Fruit fly (Drosophila melanogaster) whole organism, embryonic: ENCODE measurements around the gene CG13360.

ENCODE experiments used
- Blimp-1 ChIP-seq: fragments of 200-800 bp; sonication (Bioruptor generic); optimal IDR thresholded peaks from 3 replicates; lab custom pipeline; 2018; ENCODE audit warnings: missing biosample characterization, missing genetic modification characterization, mild to moderate bottlenecking, moderate library complexity, missing genetic modification reagents
- CG12104 ChIP-seq: fragments of 200-800 bp; sonication (Bioruptor generic); optimal IDR thresholded peaks from 3 replicates; lab custom pipeline; 2016; ENCODE audit warnings: missing biosample characterization, missing genetic modification characterization
- CG13424 ChIP-seq: fragments of 200-800 bp; sonication (Bioruptor generic); optimal IDR thresholded peaks from 2 replicates; lab custom pipeline; 2019; ENCODE audit warnings: missing biosample characterization, mild to moderate bottlenecking, missing genetic modification characterization, moderate library complexity
- CG13624 ChIP-seq: fragments of 200-800 bp; sonication (Bioruptor generic); optimal IDR thresholded peaks from 2 replicates; lab custom pipeline; 2016; ENCODE audit warnings: missing biosample characterization, missing genetic modification characterization
- CG13775 ChIP-seq: fragments of 200-800 bp; sonication (Bioruptor generic); optimal IDR thresholded peaks from 3 replicates; lab custom pipeline; 2017; ENCODE audit warnings: missing biosample characterization, mild to moderate bottlenecking, missing genetic modification characterization
- CG14014 ChIP-seq: fragments of 200-800 bp; sonication (Bioruptor generic); IDR thresholded peaks from 2 replicates; pipeline ENCODE4 v1.3.6; 2022; ENCODE audit warnings: missing biosample characterization, missing genetic modification characterization
- CG15269 ChIP-seq: fragments of 200-800 bp; sonication (Bioruptor generic); optimal IDR thresholded peaks from 2 replicates; lab custom pipeline; 2018; ENCODE audit warnings: missing biosample characterization, mild to moderate bottlenecking, missing genetic modification characterization, moderate library complexity
- CG15601 ChIP-seq: fragments of 200-800 bp; sonication (Bioruptor generic); optimal IDR thresholded peaks from 3 replicates; lab custom pipeline; 2019; ENCODE audit warnings: missing biosample characterization, mild to moderate bottlenecking, missing genetic modification characterization, moderate library complexity
- CG16863 ChIP-seq: fragments of 200-800 bp; sonication (Bioruptor generic); optimal IDR thresholded peaks from 3 replicates; lab custom pipeline; 2016; ENCODE audit warnings: missing biosample characterization, missing genetic modification characterization
- CG17328 ChIP-seq: fragments of 200-800 bp; sonication (Bioruptor generic); IDR thresholded peaks from 2 replicates; pipeline ENCODE4 v1.3.6; 2022; ENCODE audit warnings: missing biosample characterization, missing genetic modification characterization
- CG17359 ChIP-seq: fragments of 200-800 bp; sonication (Bioruptor generic); optimal IDR thresholded peaks from 3 replicates; lab custom pipeline; 2018; ENCODE audit warnings: missing biosample characterization, mild to moderate bottlenecking, missing genetic modification characterization, moderate library complexity
- CG1832 ChIP-seq: fragments of 200-800 bp; sonication (Bioruptor generic); optimal IDR thresholded peaks from 2 replicates; lab custom pipeline; 2017; ENCODE audit warnings: missing biosample characterization, mild to moderate bottlenecking, missing genetic modification characterization, inconsistent platforms
- CG2875 ChIP-seq: fragments of 200-800 bp; sonication (Bioruptor generic); optimal IDR thresholded peaks from 2 replicates; lab custom pipeline; 2017; ENCODE audit warnings: missing biosample characterization, mild to moderate bottlenecking, missing genetic modification characterization, missing genetic modification reagents
- CG3065 ChIP-seq: fragments of 200-800 bp; sonication (Bioruptor generic); optimal IDR thresholded peaks from 2 replicates; lab custom pipeline; 2016; ENCODE audit warnings: missing biosample characterization, missing genetic modification characterization
- CG33213 ChIP-seq: fragments of 200-800 bp; sonication (Bioruptor generic); optimal IDR thresholded peaks from 3 replicates; lab custom pipeline; 2016; ENCODE audit warnings: missing biosample characterization, missing genetic modification characterization
- CG3726 ChIP-seq: fragments of 200-800 bp; sonication (Bioruptor generic); IDR thresholded peaks from 3 replicates; pipeline ENCODE4, ENCODE4 v1.3.6; 2022; ENCODE audit warnings: missing biosample characterization, missing genetic modification characterization
- CG7987 ChIP-seq: fragments of 200-800 bp; sonication (Bioruptor generic); optimal IDR thresholded peaks from 2 replicates; lab custom pipeline; 2018; ENCODE audit warnings: missing biosample characterization, mild to moderate bottlenecking, missing genetic modification characterization, moderate library complexity
- CG9727 ChIP-seq: fragments of 200-800 bp; sonication (Bioruptor generic); optimal IDR thresholded peaks from 3 replicates; lab custom pipeline; 2017; ENCODE audit warnings: missing biosample characterization, mild to moderate bottlenecking, missing genetic modification characterization
- Camta ChIP-seq: fragments of 200-800 bp; sonication (Bioruptor generic); optimal IDR thresholded peaks from 2 replicates; lab custom pipeline; 2016; ENCODE audit warnings: missing biosample characterization, missing genetic modification characterization
- Dad ChIP-seq: fragments of 200-800 bp; sonication (Bioruptor generic); optimal IDR thresholded peaks from 3 replicates; lab custom pipeline; 2016; ENCODE audit warnings: missing biosample characterization, missing genetic modification characterization
- E2f2 ChIP-seq: fragments of 200-800 bp; sonication (Bioruptor generic); IDR thresholded peaks from 2 replicates; pipeline ENCODE4 v1.3.6; 2022; ENCODE audit warnings: missing biosample characterization, missing genetic modification characterization
- Ets97D ChIP-seq: fragments of 200-800 bp; sonication (Bioruptor generic); optimal IDR thresholded peaks from 3 replicates; lab custom pipeline; 2016; ENCODE audit warnings: missing biosample characterization, missing genetic modification characterization
- HLH4C ChIP-seq: fragments of 200-800 bp; sonication (Bioruptor generic); IDR thresholded peaks from 3 replicates; pipeline ENCODE4 v1.3.6; 2022; ENCODE audit warnings: missing biosample characterization, missing genetic modification characterization; ENCODE audit not compliant: partially characterized antibody
- HLHmδ ChIP-seq: fragments of 200-800 bp; sonication (Bioruptor generic); optimal IDR thresholded peaks from 2 replicates; lab custom pipeline; 2018; ENCODE audit warnings: missing biosample characterization, mild to moderate bottlenecking, missing genetic modification characterization, moderate library complexity
- Hr3 ChIP-seq: fragments of 200-800 bp; sonication (Bioruptor generic); optimal IDR thresholded peaks from 3 replicates; lab custom pipeline; 2016; ENCODE audit warnings: missing biosample characterization, missing genetic modification characterization
- Med ChIP-seq: fragments of 200-800 bp; sonication (Bioruptor generic); peaks from one replicate; lab custom pipeline; 2016; ENCODE audit warnings: missing biosample characterization, missing genetic modification characterization, mild to moderate bottlenecking, inconsistent platforms, moderate library complexity
- Opbp ChIP-seq: fragments of 200-800 bp; sonication (Bioruptor generic); IDR thresholded peaks from 3 replicates; pipeline ENCODE4 v1.3.6; 2022; ENCODE audit warnings: missing biosample characterization, missing genetic modification characterization; ENCODE audit not compliant: partially characterized antibody
- Sox100B ChIP-seq: fragments of 200-800 bp; sonication (Bioruptor generic); optimal IDR thresholded peaks from 3 replicates; lab custom pipeline; 2018; ENCODE audit warnings: missing biosample characterization, mild to moderate bottlenecking, missing genetic modification characterization
- Sox102F ChIP-seq: fragments of 200-800 bp; sonication (Bioruptor generic); optimal IDR thresholded peaks from 2 replicates; lab custom pipeline; 2018; ENCODE audit warnings: missing biosample characterization, mild to moderate bottlenecking, missing genetic modification characterization, moderate library complexity
- Sry-δ ChIP-seq: fragments of 200-800 bp; sonication (Bioruptor generic); optimal IDR thresholded peaks from 2 replicates; lab custom pipeline; 2016; ENCODE audit warnings: missing biosample characterization, missing genetic modification characterization
- Usf ChIP-seq: fragments of 200-800 bp; sonication (Bioruptor generic); optimal IDR thresholded peaks from 2 replicates; lab custom pipeline; 2017; ENCODE audit warnings: missing genotype, missing biosample characterization, missing genetic modification characterization
- YL-1 ChIP-seq: fragments of 200-800 bp; sonication (Bioruptor generic); optimal IDR thresholded peaks from 3 replicates; lab custom pipeline; 2017; ENCODE audit warnings: missing biosample characterization, mild to moderate bottlenecking, missing genetic modification characterization
- ase ChIP-seq: fragments of 200-800 bp; sonication (Bioruptor generic); IDR thresholded peaks from 3 replicates; pipeline ENCODE4 v1.3.6; 2022; ENCODE audit warnings: missing biosample characterization, missing genetic modification characterization
- az2 ChIP-seq: fragments of 200-800 bp; sonication (Bioruptor generic); optimal IDR thresholded peaks from 3 replicates; lab custom pipeline; 2016; ENCODE audit warnings: missing biosample characterization, missing genetic modification characterization
- chif ChIP-seq, 2 experiments: fragments of 200-800 bp; sonication (Bioruptor generic); optimal IDR thresholded peaks; 3 replicates each; lab custom pipeline; 2016; ENCODE audit warnings: missing biosample characterization in 2 of 2, missing genetic modification characterization in 2 of 2
- ewg ChIP-seq: fragments of 200-800 bp; sonication (Bioruptor generic); optimal IDR thresholded peaks from 3 replicates; lab custom pipeline; 2017; ENCODE audit warnings: mild to moderate bottlenecking, missing biosample characterization, missing genetic modification reagents, missing genetic modification characterization
- gcm2 ChIP-seq: fragments of 200-800 bp; sonication (Bioruptor generic); optimal IDR thresholded peaks from 2 replicates; lab custom pipeline; 2016; ENCODE audit warnings: missing biosample characterization, missing genetic modification characterization
- gem ChIP-seq: fragments of 200-800 bp; sonication (Bioruptor generic); optimal IDR thresholded peaks from 2 replicates; lab custom pipeline; 2019; ENCODE audit warnings: missing biosample characterization, mild to moderate bottlenecking, missing genetic modification characterization, moderate library complexity
- gfzf ChIP-seq: fragments of 200-800 bp; sonication (Bioruptor generic); optimal IDR thresholded peaks from 2 replicates; lab custom pipeline; 2016; ENCODE audit warnings: missing biosample characterization, mild to moderate bottlenecking, missing genetic modification characterization, moderate library complexity
- gro ChIP-seq: fragments of 200-800 bp; sonication (Bioruptor generic); optimal IDR thresholded peaks from 2 replicates; lab custom pipeline; 2016; ENCODE audit warnings: missing biosample characterization, missing genetic modification characterization
- lmd ChIP-seq: fragments of 200-800 bp; sonication (Bioruptor generic); IDR thresholded peaks from 2 replicates; pipeline ENCODE4 v1.3.6; 2022; ENCODE audit warnings: missing biosample characterization, missing genetic modification characterization
- mld ChIP-seq: fragments of 200-800 bp; sonication (Bioruptor generic); IDR thresholded peaks from 3 replicates; pipeline ENCODE4 v1.3.6; 2022; ENCODE audit warnings: missing biosample characterization, missing genetic modification characterization; ENCODE audit not compliant: partially characterized antibody
- row ChIP-seq: fragments of 200-800 bp; sonication (Bioruptor generic); IDR thresholded peaks from 3 replicates; pipeline ENCODE4 v1.3.6; 2022; ENCODE audit warnings: missing biosample characterization, missing genetic modification characterization
- sc ChIP-seq, 3 experiments: fragments of >200 bp in 2 of 3; fragments of 200-800 bp in 1 of 3; sonication (Bioruptor generic) in 1 of 3; optimal IDR thresholded peaks; 2 replicates in 2 of 3; 3 replicates in 1 of 3; lab custom pipeline; 2017; ENCODE audit warnings: mild to moderate bottlenecking in 1 of 3, missing biosample characterization in 1 of 3, missing genetic modification characterization in 1 of 3, missing genetic modification reagents in 1 of 3
- shn ChIP-seq: fragments of 200-800 bp; sonication (Bioruptor generic); optimal IDR thresholded peaks from 3 replicates; lab custom pipeline; 2016; ENCODE audit warnings: missing biosample characterization, missing genetic modification characterization
- so ChIP-seq: fragments of 200-800 bp; sonication (Bioruptor generic); IDR thresholded peaks from 3 replicates; pipeline ENCODE4 v1.3.6; 2022; ENCODE audit warnings: missing biosample characterization, missing genetic modification characterization
- stc ChIP-seq: fragments of 200-800 bp; sonication (Bioruptor generic); IDR thresholded peaks from 2 replicates; pipeline ENCODE4 v1.3.6; 2022; ENCODE audit warnings: missing biosample characterization, missing genetic modification characterization
- stwl ChIP-seq: fragments of 200-800 bp; sonication (Bioruptor generic); optimal IDR thresholded peaks from 3 replicates; lab custom pipeline; 2018; ENCODE audit warnings: missing biosample characterization, mild to moderate bottlenecking, missing genetic modification characterization, moderate library complexity
- wor ChIP-seq: fragments of 200-800 bp; sonication (Bioruptor generic); IDR thresholded peaks from 2 replicates; pipeline ENCODE4 v1.3.6; 2022; ENCODE audit warnings: missing biosample characterization, missing genetic modification characterization

Gene CG13360

dm6 chrX:772305-772986 lies 17.4 kb downstream of the CG13360 start (continued):
- TF ChIP-seq Camta, result no peak
- TF ChIP-seq sc (optimal IDR thresholded peaks at IDR 0.05; lab: Kevin White, UChicago), result no peak
- no peak for TF ChIP-seq sc (GFP tag; optimal IDR thresholded peaks at IDR 0.05; lab: Kevin White, UChicago)
- TF ChIP-seq Usf (GFP tag; lab: Kevin White, UChicago), result no peak
- no peak for TF ChIP-seq CG13424
- no peak for TF ChIP-seq CG3726
- peak; percentile 40 for TF ChIP-seq CG17359 (tag; lab: Kevin White, UChicago)
- TF ChIP-seq stwl (tag; lab: Kevin White, UChicago), result no peak
- no peak for TF ChIP-seq ewg
- peak in 1 of 2 experiments; percentile 17 for TF ChIP-seq chif (GFP tag; optimal IDR thresholded peaks at IDR 0.05; lab: Kevin White, UChicago)
- no peak for TF ChIP-seq CG1832 (GFP tag; lab: Kevin White, UChicago)
- no peak for TF ChIP-seq CG14014 (GFP tag; lab: Robert Waterston, UW)
- no peak for TF ChIP-seq gro (GFP tag; lab: Kevin White, UChicago)
- 0 out of 3 replicates have a peak, but pooled peaks have one; percentile 18 for TF ChIP-seq so
- TF ChIP-seq CG13775 (GFP tag; lab: Kevin White, UChicago), result no peak
- no peak for TF ChIP-seq mld (GFP tag; lab: Robert Waterston, UW)
- no peak for TF ChIP-seq shn (GFP tag; lab: Kevin White, UChicago)
- TF ChIP-seq gcm2 (GFP tag; lab: Kevin White, UChicago), result no peak
- TF ChIP-seq HLHmδ, result no peak
- no peak for TF ChIP-seq Dad (GFP tag; lab: Kevin White, UChicago)
- no peak for TF ChIP-seq az2
- TF ChIP-seq CG9727 (GFP tag; lab: Kevin White, UChicago), result no peak
- no peak for TF ChIP-seq CG12104 (GFP tag; lab: Kevin White, UChicago)
- TF ChIP-seq CG13624 (GFP tag; lab: Kevin White, UChicago), result no peak
- TF ChIP-seq Hr3 (GFP tag; lab: Kevin White, UChicago), result no peak
- no peak for TF ChIP-seq row (GFP tag; lab: Robert Waterston, UW)
- 0 out of 2 replicates have a peak, but pooled peaks have one; percentile 16 for TF ChIP-seq E2f2 (GFP tag; lab: Robert Waterston, UW)
- TF ChIP-seq CG16863 (GFP tag; lab: Kevin White, UChicago), result no peak
- no peak for TF ChIP-seq ase (GFP tag; lab: Robert Waterston, UW)
- TF ChIP-seq lmd (GFP tag; lab: Robert Waterston, UW), result no peak
- TF ChIP-seq gem (tag; lab: Kevin White, UChicago), result peak; percentile 21
- TF ChIP-seq CG33213 (GFP tag; lab: Kevin White, UChicago), result no peak
- TF ChIP-seq Sry-δ (GFP tag; lab: Kevin White, UChicago), result no peak
- no peak for TF ChIP-seq CG3065 (GFP tag; lab: Kevin White, UChicago)
- peak; percentile 44 for TF ChIP-seq CG15601 (tag; lab: Kevin White, UChicago)
- TF ChIP-seq Sox100B (GFP tag; lab: Kevin White, UChicago), result peak; percentile 40
- no peak for TF ChIP-seq Ets97D
- TF ChIP-seq CG7987 (GFP tag; lab: Kevin White, UChicago), result peak; percentile 21
- TF ChIP-seq CG15269 (tag; lab: Kevin White, UChicago), result no peak
- no peak for TF ChIP-seq CG2875 (GFP tag; lab: Kevin White, UChicago)
- TF ChIP-seq Sox102F (GFP tag; lab: Kevin White, UChicago), result peak; percentile 6
- TF ChIP-seq HLH4C (GFP tag; lab: Robert Waterston, UW), result no peak
- no peak for TF ChIP-seq wor (GFP tag; lab: Robert Waterston, UW)
- peak; percentile 81 for TF ChIP-seq Med
- TF ChIP-seq Blimp-1, result peak; percentile 52
- no peak for TF ChIP-seq YL-1
- no peak for TF ChIP-seq CG17328 (GFP tag; lab: Robert Waterston, UW)
- no peak for TF ChIP-seq gfzf (GFP tag; lab: Kevin White, UChicago)
- TF ChIP-seq stc (GFP tag; lab: Robert Waterston, UW), result no peak
- TF ChIP-seq Opbp, result no peak
